Fruit fly (Drosophila melanogaster) whole organism, prepupa: ENCODE measurements around the gene GC.

Source experiments
- Blimp-1 ChIP-seq: fragments of 200-800 bp; sonication (Bioruptor generic); optimal IDR thresholded peaks from 3 replicates; lab custom pipeline; 2017; ENCODE audit warnings: missing biosample characterization, missing genetic modification characterization, mild to moderate bottlenecking, moderate library complexity, missing genetic modification reagents
- CG3919 ChIP-seq: fragments of 200-800 bp; sonication (Bioruptor generic); optimal IDR thresholded peaks from 3 replicates; lab custom pipeline; 2016; ENCODE audit warnings: missing biosample characterization, missing genetic modification characterization
- Eip75B ChIP-seq: fragments of 200-800 bp; sonication (Bioruptor generic); optimal IDR thresholded peaks from 3 replicates; lab custom pipeline; 2016; ENCODE audit warnings: missing biosample characterization, missing genetic modification characterization
- Gug ChIP-seq: fragments of 200-800 bp; sonication (Bioruptor generic); IDR thresholded peaks from 2 replicates; pipeline ENCODE4 v1.3.6; 2022; ENCODE audit warnings: missing biosample characterization, missing genetic modification characterization
- Lpt ChIP-seq: fragments of 200-800 bp; sonication (Bioruptor generic); optimal IDR thresholded peaks from 3 replicates; lab custom pipeline; 2016; ENCODE audit warnings: missing biosample characterization, missing genetic modification characterization
- cyc ChIP-seq: fragments of 200-800 bp; sonication (Bioruptor generic); optimal IDR thresholded peaks from 3 replicates; lab custom pipeline; 2016; ENCODE audit warnings: missing biosample characterization, missing genetic modification characterization
- lz ChIP-seq: fragments of 200-800 bp; sonication (Bioruptor generic); optimal IDR thresholded peaks from 3 replicates; lab custom pipeline; 2016; ENCODE audit warnings: missing biosample characterization, missing genetic modification characterization

dm6 chr3L:1579169-1579853, 49.8 kb downstream of the GC start:
- TF ChIP-seq lz (GFP tag; lab: Kevin White, UChicago) (peak; percentile 37), CG3919 (GFP tag; lab: Kevin White, UChicago) (peak; percentile 31), Eip75B (GFP tag; lab: Kevin White, UChicago) (peak; percentile 56), Gug (GFP tag; lab: Robert Waterston, UW) (no peak), cyc (peak; percentile 4), Blimp-1 (GFP tag; lab: Kevin White, UChicago) (no peak), Lpt (GFP tag; lab: Kevin White, UChicago) (no peak)
